Fruit fly (Drosophila melanogaster): Measurements from ENCODE around the gene Rap1.
A peak's percentile ranks its signal among the peaks of the same experiment; 100 is the strongest.

Rap1 gene

dm6 chr3L:1876215-1876625, 14.2 kb upstream of the Rap1 start, which contains the start of gene dre4 (continued):
- TF ChIP-seq cato (GFP tag; optimal IDR thresholded peaks at IDR 0.05; ENCODE audit: borderline replicate concordance) (peak; percentile 18), CG13424 (tag; optimal IDR thresholded peaks at IDR 0.05) (peak; percentile 53), sim (GFP tag; IDR thresholded peaks at IDR 0.05) (no peak), chinmo (GFP tag; IDR thresholded peaks at IDR 0.05; ENCODE audit: partially characterized antibody) (0 out of 4 replicates have a peak, but pooled peaks have one; percentile 19), jing (GFP tag; optimal IDR thresholded peaks at IDR 0.05) (peak; percentile 23), CG6254 (GFP tag; optimal IDR thresholded peaks at IDR 0.05) (peak; percentile 73), caup (GFP tag; optimal IDR thresholded peaks at IDR 0.05; ENCODE audit: severe bottlenecking) (peak; percentile 51), inv (GFP tag; IDR thresholded peaks at IDR 0.05; ENCODE audit: partially characterized antibody) (no peak), seq (GFP tag; IDR thresholded peaks at IDR 0.05) (peak; percentile 60; the same call in 1 of the 2 replicates), Dad (GFP tag; optimal IDR thresholded peaks at IDR 0.05) (peak; percentile 72), tup (GFP tag; optimal IDR thresholded peaks at IDR 0.05) (no peak), Pdp1 (GFP tag; optimal IDR thresholded peaks at IDR 0.05) (peak; percentile 71 to 72), otp (GFP tag; IDR thresholded peaks at IDR 0.05) (0 out of 3 replicates have a peak, but pooled peaks have one; percentile 47), fu2 (GFP tag; optimal IDR thresholded peaks at IDR 0.05) (peak; percentile 60), disco-r (GFP tag; optimal IDR thresholded peaks at IDR 0.05) (peak; percentile 48), Sox102F (GFP tag; optimal IDR thresholded peaks at IDR 0.05) (peak; percentile 66), rib (GFP tag; IDR thresholded peaks at IDR 0.05) (peak; percentile 76; the same call in 1 of the 2 replicates), ara (GFP tag; IDR thresholded peaks at IDR 0.05) (peak; percentile 80), CG12299 (tag; optimal IDR thresholded peaks at IDR 0.05) (peak; percentile 10), CG16863 (GFP tag; optimal IDR thresholded peaks at IDR 0.05) (peak; percentile 69), Xbp1 (GFP tag; optimal IDR thresholded peaks at IDR 0.05) (peak; percentile 81), gt (GFP tag; IDR thresholded peaks at IDR 0.05) (no peak), bsh (GFP tag; optimal IDR thresholded peaks at IDR 0.05) (peak; percentile 19 to 76), Hsf (GFP tag; optimal IDR thresholded peaks at IDR 0.05) (peak; percentile 80), CG9437 (GFP tag; optimal IDR thresholded peaks at IDR 0.05) (peak; percentile 75), CG7357 (GFP tag; IDR thresholded peaks at IDR 0.05) (no peak), fd96Cb (tag; optimal IDR thresholded peaks at IDR 0.05) (peak; percentile 62), ci (GFP tag; IDR thresholded peaks at IDR 0.05) (peak; percentile 88), hb (GFP tag; IDR thresholded peaks at IDR 0.05; ENCODE audit: partially characterized antibody) (no peak), CG12391 (tag; optimal IDR thresholded peaks at IDR 0.05) (peak; percentile 79), Vsx1 (GFP tag; optimal IDR thresholded peaks at IDR 0.05) (no peak), CG1792 (GFP tag; optimal IDR thresholded peaks at IDR 0.05) (peak; percentile 67), ro (GFP tag; IDR thresholded peaks at IDR 0.05) (no peak), Dbx (GFP tag; IDR thresholded peaks at IDR 0.05) (peak; percentile 83), Bteb2 (GFP tag; optimal IDR thresholded peaks at IDR 0.05) (peak; percentile 62), grn (GFP tag; optimal IDR thresholded peaks at IDR 0.05) (peak; percentile 9), z (GFP tag; IDR thresholded peaks at IDR 0.05) (no peak), CG17612 (GFP tag; IDR thresholded peaks at IDR 0.05) (no peak), Sry-β (GFP tag; optimal IDR thresholded peaks at IDR 0.05) (no peak), NC2α (GFP tag; optimal IDR thresholded peaks at IDR 0.05) (peak; percentile 33), CG30403 (GFP tag; optimal IDR thresholded peaks at IDR 0.05) (peak; percentile 78), CG15696 (tag; optimal IDR thresholded peaks at IDR 0.05) (peak; percentile 37), CG3407 (GFP tag; optimal IDR thresholded peaks at IDR 0.05) (peak; percentile 51), Hr3 (GFP tag; optimal IDR thresholded peaks at IDR 0.05) (peak; percentile 63), run (tag; optimal IDR thresholded peaks at IDR 0.05) (peak; percentile 57), Antp (GFP tag; optimal IDR thresholded peaks at IDR 0.05) (peak; percentile 28), zen2 (GFP tag; IDR thresholded peaks at IDR 0.05; ENCODE audit: partially characterized antibody) (no peak), Dek (tag; optimal IDR thresholded peaks at IDR 0.05) (peak; percentile 57), Lim3 (GFP tag; IDR thresholded peaks at IDR 0.05) (no peak), ttk (GFP tag; IDR thresholded peaks at IDR 0.05) (peak; percentile 37; the same call in 1 of the 2 replicates)

All from whole organism, embryonic.